Worm (Caenorhabditis elegans): ENCODE data around the gene ZK185.1.

ZK185.1 gene

ce11 chrIV:4511259-4511890 is 37.0 kb upstream of the ZK185.1 start, which contains the start of the genes rfth-1 and ZK180.8:
TSS of gene rfth-1 (minus strand) at chrIV:4511309.
TSS of gene ZK180.8 (minus strand) at chrIV:4511724.
- TF ChIP-seq rnt-1 (tag; optimal IDR thresholded peaks at IDR 0.05) (no peak), efl-1 (optimal IDR thresholded peaks at IDR 0.05) (no peak), efl-1 (GFP tag; optimal IDR thresholded peaks at IDR 0.05 in 1 of 2) (peak in 1 of 2 experiments; percentile 53), nhr-77 (tag; optimal IDR thresholded peaks at IDR 0.05) (no peak), ceh-88 (GFP tag; IDR thresholded peaks at IDR 0.05) (no peak), ets-5 (GFP tag; IDR thresholded peaks at IDR 0.05) (no peak), elt-2 (tag; optimal IDR thresholded peaks at IDR 0.05) (peak; percentile 14), hlh-4 (tag; optimal IDR thresholded peaks at IDR 0.05) (no peak), unc-30 (tag; optimal IDR thresholded peaks at IDR 0.05) (no peak), nhr-12 (tag; optimal IDR thresholded peaks at IDR 0.05) (no peak), fkh-10 (GFP tag; optimal IDR thresholded peaks at IDR 0.05) (no peak), lin-35 (GFP tag; optimal IDR thresholded peaks at IDR 0.05) (peak in 1 of 2 experiments; percentile 46), lin-13 (GFP tag; optimal IDR thresholded peaks at IDR 0.05) (no peak), pqm-1 (tag; optimal IDR thresholded peaks at IDR 0.05) (no peak)

- no peak for TF ChIP-seq nhr-28 (tag; optimal IDR thresholded peaks at IDR 0.05)
- peak; percentile 85 to 89 for TF ChIP-seq lsy-2 (tag; optimal IDR thresholded peaks at IDR 0.05)
- TF ChIP-seq sox-4 (tag; optimal IDR thresholded peaks at IDR 0.05): peak; percentile 60
- peak; percentile 90 for TF ChIP-seq swsn-7 (tag; optimal IDR thresholded peaks at IDR 0.05)
- TF ChIP-seq pag-3 (tag; optimal IDR thresholded peaks at IDR 0.05; ENCODE audit: borderline replicate concordance, insufficient read depth): no peak
- peak; percentile 85 for TF ChIP-seq egl-13 (tag; optimal IDR thresholded peaks at IDR 0.05)
- peak; percentile 91 for TF ChIP-seq rnt-1 (tag; optimal IDR thresholded peaks at IDR 0.05)
- peak; percentile 80 for TF ChIP-seq ceh-8 (GFP tag; optimal IDR thresholded peaks at IDR 0.05)
- peak in 2 of 6 experiments; percentile 13 to 27 for TF ChIP-seq elt-3 (tag; optimal IDR thresholded peaks at IDR 0.05)
- TF ChIP-seq xbp-1 (tag; optimal IDR thresholded peaks at IDR 0.05): peak; percentile 93
- TF ChIP-seq ceh-88 (GFP tag; IDR thresholded peaks at IDR 0.05): no peak
- TF ChIP-seq blmp-1 (tag; optimal IDR thresholded peaks at IDR 0.05): peak; percentile 45
- peak; percentile 93 for TF ChIP-seq nhr-71 (tag; optimal IDR thresholded peaks at IDR 0.05)
- no peak for TF ChIP-seq unc-30 (tag; optimal IDR thresholded peaks at IDR 0.05)
- TF ChIP-seq unc-130 (tag; optimal IDR thresholded peaks at IDR 0.05): peak; percentile 35
- TF ChIP-seq ceh-63 (GFP tag; optimal IDR thresholded peaks at IDR 0.05): no peak
- peak; percentile 82 to 87 for TF ChIP-seq lin-35 (GFP tag; optimal IDR thresholded peaks at IDR 0.05)
- no peak for TF ChIP-seq egl-27 (tag; optimal IDR thresholded peaks at IDR 0.05)
- TF ChIP-seq dsc-1 (tag; optimal IDR thresholded peaks at IDR 0.05): peak; percentile 91
- no peak for TF ChIP-seq nhr-12 (tag; optimal IDR thresholded peaks at IDR 0.05)
- peak; percentile 41 for TF ChIP-seq snpc-4 (tag; optimal IDR thresholded peaks at IDR 0.05)
- TF ChIP-seq lin-13 (GFP tag; optimal IDR thresholded peaks at IDR 0.05): peak; percentile 81
- TF ChIP-seq elt-2 (tag; optimal IDR thresholded peaks at IDR 0.05): peak; percentile 29
- TF ChIP-seq pax-3 (tag; optimal IDR thresholded peaks at IDR 0.05): peak; percentile 72
- peak; percentile 94 for TF ChIP-seq nhr-47 (tag; optimal IDR thresholded peaks at IDR 0.05)
- no peak for TF ChIP-seq lir-3 (tag; optimal IDR thresholded peaks at IDR 0.05; ENCODE audit: poor library complexity)
- TF ChIP-seq vab-15 (tag; optimal IDR thresholded peaks at IDR 0.05): no peak
- peak; percentile 88 for TF ChIP-seq tbx-2 (tag; optimal IDR thresholded peaks at IDR 0.05)
- no peak for TF ChIP-seq sptf-1 (tag; optimal IDR thresholded peaks at IDR 0.05)
- TF ChIP-seq efl-1 (optimal IDR thresholded peaks at IDR 0.05): peak; percentile 80 to 85
- peak; percentile 76 to 98 for TF ChIP-seq efl-1 (GFP tag; optimal IDR thresholded peaks at IDR 0.05 in 1 of 2)
- no peak for TF ChIP-seq unc-98 (GFP tag; IDR thresholded peaks at IDR 0.05)
- TF ChIP-seq nhr-90 (tag; optimal IDR thresholded peaks at IDR 0.05; ENCODE audit: poor library complexity): peak; percentile 77
- peak; percentile 85 for TF ChIP-seq irx-1 (tag; optimal IDR thresholded peaks at IDR 0.05)
- peak; percentile 74 for TF ChIP-seq isw-1 (GFP tag; IDR thresholded peaks at IDR 0.05)
- no peak for TF ChIP-seq mef-2 (tag; optimal IDR thresholded peaks at IDR 0.05)
- TF ChIP-seq fos-1 (tag; optimal IDR thresholded peaks at IDR 0.05): peak; percentile 80
- TF ChIP-seq ces-1 (GFP tag; optimal IDR thresholded peaks at IDR 0.05): no peak
- peak; percentile 83 for TF ChIP-seq nhr-19 (GFP tag; conservative IDR thresholded peaks at IDR 0.05)
- TF ChIP-seq fkh-8 (tag; optimal IDR thresholded peaks at IDR 0.05): peak; percentile 71
- TF ChIP-seq hlh-17 (GFP tag; optimal IDR thresholded peaks at IDR 0.05; ENCODE audit: borderline replicate concordance): no peak
- TF ChIP-seq C04F5.9 (tag; optimal IDR thresholded peaks at IDR 0.05): peak; percentile 35
Observed at ce11 chrIV:4513269-4513819, 35.0 kb upstream of the ZK185.1 start, which contains the start of gene sar-1. TSS of gene sar-1 (minus strand) at chrIV:4513319.

Data from whole organism, L1 larva.